Worm (Caenorhabditis elegans): ENCODE results near the gene srlf-26.

Gene srlf-26

ce11 chrIV:13716279-13716678, 37.5 kb downstream of the srlf-26 start, which contains the start of gene C47A4.1:
C47A4.1 (minus strand) TSS chrIV:13716379.
- TF ChIP-seq vab-7 (GFP tag; IDR thresholded peaks at IDR 0.05) = no peak
- no peak for TF ChIP-seq mes-2 (tag; optimal IDR thresholded peaks at IDR 0.05; ENCODE audit: poor library complexity, severe bottlenecking)
- TF ChIP-seq gei-8 (GFP tag; optimal IDR thresholded peaks at IDR 0.05) = no peak
- no peak for TF ChIP-seq jun-1 (tag; optimal IDR thresholded peaks at IDR 0.05)
- no peak for TF ChIP-seq lin-38 (GFP tag; IDR thresholded peaks at IDR 0.05)
- TF ChIP-seq nhr-42 (GFP tag; IDR thresholded peaks at IDR 0.05) = no peak
- TF ChIP-seq php-3 (GFP tag; IDR thresholded peaks at IDR 0.05) = no peak
- no peak for TF ChIP-seq spr-3 (GFP tag; optimal IDR thresholded peaks at IDR 0.05)
- no peak for TF ChIP-seq dmd-9 (GFP tag; IDR thresholded peaks at IDR 0.05)
- no peak for TF ChIP-seq zfp-2 (tag; optimal IDR thresholded peaks at IDR 0.05)

- no peak for TF ChIP-seq nhr-237 (tag; optimal IDR thresholded peaks at IDR 0.05)
- TF ChIP-seq nhr-25 (tag; optimal IDR thresholded peaks at IDR 0.05; ENCODE audit: borderline replicate concordance, insufficient read depth) = no peak
- no peak for TF ChIP-seq Y105C5A.15 (GFP tag; IDR thresholded peaks at IDR 0.05)
- TF ChIP-seq unc-62 (GFP tag; optimal IDR thresholded peaks at IDR 0.05 in 1 of 2) = peak in 1 of 2 experiments; percentile 95
- no peak for TF ChIP-seq unc-62 (tag; optimal IDR thresholded peaks at IDR 0.05)
Measured at ce11 chrIV:13716735-13717134, 38.0 kb downstream of the srlf-26 start.

- TF ChIP-seq T20F7.1 (GFP tag; optimal IDR thresholded peaks at IDR 0.05) (no peak), unc-62 (GFP tag; optimal IDR thresholded peaks at IDR 0.05 in 1 of 2) (peak in 1 of 2 experiments; percentile 88), unc-62 (tag; optimal IDR thresholded peaks at IDR 0.05) (no peak)
Measured at ce11 chrIV:13718918-13719317, 40.2 kb downstream of the srlf-26 start.

ce11 chrIV:13721000-13721399, 42.3 kb downstream of the srlf-26 start:
- TF ChIP-seq tra-1 (GFP tag; IDR thresholded peaks at IDR 0.05) (no peak), dpl-1 (GFP tag; optimal IDR thresholded peaks at IDR 0.05) (no peak), nhr-111 (GFP tag; optimal IDR thresholded peaks at IDR 0.05) (no peak), aha-1 (tag) (peak; percentile 31), dmd-9 (GFP tag; IDR thresholded peaks at IDR 0.05) (no peak)

- no peak for TF ChIP-seq ztf-11 (tag; optimal IDR thresholded peaks at IDR 0.05)
- peak; percentile 89 for TF ChIP-seq nhr-48 (tag; optimal IDR thresholded peaks at IDR 0.05)
- TF ChIP-seq mep-1 (tag; optimal IDR thresholded peaks at IDR 0.05) = peak; percentile 12
- no peak for TF ChIP-seq saeg-2 (GFP tag; IDR thresholded peaks at IDR 0.05)
- no peak for TF ChIP-seq dmd-8 (GFP tag; IDR thresholded peaks at IDR 0.05)
- no peak for TF ChIP-seq fkh-10 (GFP tag; optimal IDR thresholded peaks at IDR 0.05)
- TF ChIP-seq mdl-1 (tag; optimal IDR thresholded peaks at IDR 0.05) = peak in 1 of 2 experiments; percentile 15
- no peak for TF ChIP-seq F37D6.2 (tag; optimal IDR thresholded peaks at IDR 0.05)
- TF ChIP-seq F10B5.3 (tag; optimal IDR thresholded peaks at IDR 0.05) = no peak
- TF ChIP-seq ces-1 (GFP tag; optimal IDR thresholded peaks at IDR 0.05) = no peak
- TF ChIP-seq zfp-2 (tag; optimal IDR thresholded peaks at IDR 0.05) = no peak
- TF ChIP-seq spr-3 (GFP tag; optimal IDR thresholded peaks at IDR 0.05) = no peak
- TF ChIP-seq nhr-102 (tag; optimal IDR thresholded peaks at IDR 0.05) = peak; percentile 85
- no peak for TF ChIP-seq jun-1 (tag; optimal IDR thresholded peaks at IDR 0.05)
- no peak for TF ChIP-seq Y5F2A.4 (GFP tag; optimal IDR thresholded peaks at IDR 0.05)
- TF ChIP-seq aha-1 (tag) = no peak
- TF ChIP-seq daf-19 (GFP tag; conservative IDR thresholded peaks at IDR 0.05) = no peak
- TF ChIP-seq pqm-1 (tag; optimal IDR thresholded peaks at IDR 0.05) = peak; percentile 92
- TF ChIP-seq fos-1 (tag; optimal IDR thresholded peaks at IDR 0.05) = no peak
- TF ChIP-seq skn-1 (tag; optimal IDR thresholded peaks at IDR 0.05) = no peak
- TF ChIP-seq rbr-2 (tag; optimal IDR thresholded peaks at IDR 0.05) = no peak
- TF ChIP-seq tra-1 (GFP tag; IDR thresholded peaks at IDR 0.05) = peak; percentile 93; the same call in 1 of the 2 replicates
- peak; percentile 15 to 76 for TF ChIP-seq unc-62 (GFP tag; optimal IDR thresholded peaks at IDR 0.05 in 1 of 2)
- no peak for TF ChIP-seq unc-62 (tag; optimal IDR thresholded peaks at IDR 0.05)
- no peak for TF ChIP-seq hif-1 (tag; optimal IDR thresholded peaks at IDR 0.05)
- no peak for TF ChIP-seq ceh-44 (GFP tag; IDR thresholded peaks at IDR 0.05)
- TF ChIP-seq nhr-25 (tag; optimal IDR thresholded peaks at IDR 0.05; ENCODE audit: borderline replicate concordance, insufficient read depth) = no peak
- TF ChIP-seq ceh-20 (GFP tag; IDR thresholded peaks at IDR 0.05) = peak; percentile 60; the same call in 1 of the 2 replicates
- no peak for TF ChIP-seq mdt-29 (GFP tag; IDR thresholded peaks at IDR 0.05)
- peak; percentile 94 for TF ChIP-seq dve-1 (tag; optimal IDR thresholded peaks at IDR 0.05; ENCODE audit: insufficient read depth)
- TF ChIP-seq nhr-77 (tag; optimal IDR thresholded peaks at IDR 0.05) = peak; percentile 63
Measured at ce11 chrIV:13725201-13725600, 46.5 kb downstream of the srlf-26 start.

All from whole organism, L4 larva.